Worm (Caenorhabditis elegans) whole organism, mixed stage, embryonic: Measurements from ENCODE around the gene ula-1.

Source experiments
- ces-1 ChIP-seq: fragments of 150-350 bp; optimal IDR thresholded peaks from 2 replicates; lab custom pipeline; 2014; ENCODE audit warnings: missing biosample characterization, missing genetic modification reagents, missing genetic modification characterization
- nhr-28 ChIP-seq: fragments of 150-350 bp; optimal IDR thresholded peaks from 2 replicates; lab custom pipeline; 2014; ENCODE audit warnings: missing biosample characterization, missing genetic modification characterization
- snpc-4 ChIP-seq: fragments of 150-350 bp; optimal IDR thresholded peaks from 2 replicates; lab custom pipeline; 2014; ENCODE audit warnings: missing biosample characterization, missing genetic modification characterization
- unc-62 ChIP-seq: fragments of 150-350 bp; optimal IDR thresholded peaks from 2 replicates; lab custom pipeline; 2014; ENCODE audit warnings: missing biosample characterization, missing genetic modification reagents, missing genetic modification characterization

ce11 chrIII:4893540-4893939 lies 26.6 kb downstream of the ula-1 start, which contains the start of gene F26F4.6:
- TF ChIP-seq snpc-4 (tag; lab: Kevin White, UChicago) (no peak), ces-1 (GFP tag; lab: Kevin White, UChicago) (no peak), unc-62 (GFP tag; lab: Kevin White, UChicago) (no peak), nhr-28 (no peak)
